Worm (Caenorhabditis elegans) whole organism, L1 larva: ENCODE measurements around the gene K12H6.2.

Source experiments
- C16A3.4 ChIP-seq: fragments of 150-350 bp; optimal IDR thresholded peaks from 2 replicates; lab custom pipeline; 2014; ENCODE audit warnings: missing biosample characterization, missing genetic modification characterization
- C34B4.2 ChIP-seq: sonication (generic microtip); optimal IDR thresholded peaks from 2 replicates; lab custom pipeline; 2017; ENCODE audit warnings: mild to moderate bottlenecking, missing genetic modification characterization, missing compliant biosample characterization
- Y116A8C.19 ChIP-seq: sonication (generic microtip); optimal IDR thresholded peaks from 2 replicates; lab custom pipeline; 2016; ENCODE audit warnings: missing compliant biosample characterization, missing genetic modification characterization, borderline replicate concordance
- aha-1 ChIP-seq: fragments of 150-350 bp; optimal IDR thresholded peaks from 2 replicates; lab custom pipeline; 2014; ENCODE audit warnings: missing biosample characterization, missing genetic modification characterization
- ama-1 ChIP-seq: fragments of 150-350 bp; optimal IDR thresholded peaks from 2 replicates; lab custom pipeline; 2014
- ceh-63 ChIP-seq: fragments of 200-800 bp; sonication (Bioruptor generic); optimal IDR thresholded peaks from 2 replicates; lab custom pipeline; 2018; ENCODE audit warnings: mild to moderate bottlenecking, missing genetic modification characterization, missing compliant biosample characterization
- ceh-90 ChIP-seq: sonication (generic microtip); optimal IDR thresholded peaks from 2 replicates; lab custom pipeline; 2016; ENCODE audit warnings: missing genetic modification characterization, missing compliant biosample characterization
- ces-1 ChIP-seq: fragments of 150-350 bp; optimal IDR thresholded peaks from 2 replicates; lab custom pipeline; 2014; ENCODE audit warnings: missing biosample characterization, missing genetic modification reagents, missing genetic modification characterization
- dpl-1 ChIP-seq, 3 experiments: fragments of 150-350 bp in 2 of 3; sonication (generic microtip) in 1 of 3; optimal IDR thresholded peaks; 2 replicates each; lab custom pipeline; 2014 to 2017; ENCODE audit warnings: missing biosample characterization in 3 of 3, missing genetic modification characterization in 3 of 3, missing genetic modification reagents in 3 of 3
- efl-1 ChIP-seq, 4 experiments: fragments of 150-350 bp; optimal IDR thresholded peaks in 3 of 4; peaks in 1 of 4; 1 replicate in 1 of 4; 2 replicates in 3 of 4; lab custom pipeline; 2014; ENCODE audit warnings: missing biosample characterization in 2 of 4, missing genetic modification characterization in 2 of 4, missing genetic modification reagents in 2 of 4
- elt-3 ChIP-seq, 6 experiments: fragments of 150-350 bp in 1 of 6; sonication (generic microtip); optimal IDR thresholded peaks; 2 replicates each; lab custom pipeline; 2017 to 2018; ENCODE audit warnings: missing biosample characterization in 6 of 6, missing genetic modification characterization in 6 of 6, inconsistent platforms in 1 of 6
- ets-5 ChIP-seq: fragments of 200-800 bp; sonication (Bioruptor generic); IDR thresholded peaks from 2 replicates; pipeline ENCODE4 v1.3.6; 2022; ENCODE audit warnings: missing genetic modification characterization, missing compliant biosample characterization
- fkh-10 ChIP-seq: sonication (generic microtip); optimal IDR thresholded peaks from 2 replicates; lab custom pipeline; 2017; ENCODE audit warnings: missing biosample characterization, missing genetic modification reagents, missing genetic modification characterization
- fkh-4 ChIP-seq: sonication (generic microtip); optimal IDR thresholded peaks from 2 replicates; lab custom pipeline; 2016; ENCODE audit warnings: missing compliant biosample characterization, missing genetic modification characterization, borderline replicate concordance
- grh-1 ChIP-seq: fragments of 200-800 bp; sonication (Bioruptor generic); IDR thresholded peaks from 2 replicates; pipeline ENCODE4 v1.3.6; 2022; ENCODE audit warnings: missing genetic modification reagents, missing genetic modification characterization, missing compliant biosample characterization
- lin-13 ChIP-seq: fragments of 150-350 bp; optimal IDR thresholded peaks from 2 replicates; lab custom pipeline; 2014; ENCODE audit warnings: missing biosample characterization, missing genetic modification reagents, missing genetic modification characterization
- lin-14 ChIP-seq: fragments of 200-800 bp; sonication (Bioruptor generic); optimal IDR thresholded peaks from 2 replicates; lab custom pipeline; 2018; ENCODE audit warnings: mild to moderate bottlenecking, missing genetic modification characterization, moderate library complexity, missing compliant biosample characterization
- lin-35 ChIP-seq, 2 experiments: fragments of 150-350 bp; optimal IDR thresholded peaks; 2 replicates each; lab custom pipeline; 2014; ENCODE audit warnings: missing biosample characterization in 2 of 2, missing genetic modification characterization in 2 of 2, missing genetic modification reagents in 2 of 2
- mdl-1 ChIP-seq, 2 experiments: fragments of 150-350 bp; optimal IDR thresholded peaks; 2 replicates each; lab custom pipeline; 2014 to 2017; ENCODE audit warnings: missing biosample characterization in 2 of 2, missing genetic modification characterization in 2 of 2, inconsistent platforms in 1 of 2
- mep-1 ChIP-seq: fragments of 150-350 bp; optimal IDR thresholded peaks from 2 replicates; lab custom pipeline; 2014; ENCODE audit warnings: missing biosample characterization, missing genetic modification characterization
- nhr-19 ChIP-seq: fragments of 200-800 bp; sonication (Bioruptor generic); conservative IDR thresholded peaks from 2 replicates; pipeline ENCODE4 v1.3.6; 2022; ENCODE audit warnings: missing genetic modification characterization, missing compliant biosample characterization
- nhr-20 ChIP-seq: sonication (generic microtip); optimal IDR thresholded peaks from 2 replicates; lab custom pipeline; 2016; ENCODE audit warnings: mild to moderate bottlenecking, missing genetic modification characterization, missing compliant biosample characterization
- nhr-47 ChIP-seq: sonication (generic microtip); optimal IDR thresholded peaks from 2 replicates; lab custom pipeline; 2016; ENCODE audit warnings: mild to moderate bottlenecking, missing genetic modification characterization, moderate library complexity, missing compliant biosample characterization
- nhr-76 ChIP-seq: sonication (generic microtip); optimal IDR thresholded peaks from 2 replicates; lab custom pipeline; 2017; ENCODE audit warnings: missing biosample characterization, missing genetic modification characterization
- nhr-77 ChIP-seq: fragments of 150-350 bp; optimal IDR thresholded peaks from 2 replicates; lab custom pipeline; 2014; ENCODE audit warnings: missing biosample characterization, missing genetic modification characterization
- nhr-84 ChIP-seq: sonication (generic microtip); optimal IDR thresholded peaks from 2 replicates; lab custom pipeline; 2017; ENCODE audit warnings: missing biosample characterization, missing genetic modification characterization
- nhr-85 ChIP-seq: sonication (generic microtip); peaks from one replicate; lab custom pipeline; 2016; ENCODE audit warnings: missing genetic modification characterization, inconsistent platforms, missing compliant biosample characterization
- nhr-90 ChIP-seq: sonication (generic microtip); optimal IDR thresholded peaks from 2 replicates; lab custom pipeline; 2016; ENCODE audit warnings: mild to moderate bottlenecking, missing genetic modification characterization, missing compliant biosample characterization; ENCODE audit not compliant: poor library complexity
- pag-3 ChIP-seq: sonication (generic microtip); optimal IDR thresholded peaks from 2 replicates; lab custom pipeline; 2017; ENCODE audit warnings: missing genetic modification characterization, mild to moderate bottlenecking, missing compliant biosample characterization, antibody characterized with exemption, borderline replicate concordance; ENCODE audit not compliant: insufficient read depth
- rnt-1 ChIP-seq: sonication (generic microtip); optimal IDR thresholded peaks from 2 replicates; lab custom pipeline; 2016; ENCODE audit warnings: mild to moderate bottlenecking, missing genetic modification characterization, moderate library complexity, missing compliant biosample characterization
- snpc-4 ChIP-seq: fragments of 150-350 bp; optimal IDR thresholded peaks from 2 replicates; lab custom pipeline; 2014; ENCODE audit warnings: missing biosample characterization, missing genetic modification characterization
- snu-23 ChIP-seq: sonication (generic microtip); optimal IDR thresholded peaks from 2 replicates; lab custom pipeline; 2016; ENCODE audit warnings: missing genetic modification characterization, missing compliant biosample characterization
- sptf-1 ChIP-seq: fragments of 150-350 bp; optimal IDR thresholded peaks from 2 replicates; lab custom pipeline; 2014; ENCODE audit warnings: missing biosample characterization, missing genetic modification characterization
- swsn-7 ChIP-seq: sonication (generic microtip); optimal IDR thresholded peaks from 2 replicates; lab custom pipeline; 2016; ENCODE audit warnings: missing genetic modification characterization, missing compliant biosample characterization
- tbx-2 ChIP-seq: sonication (generic microtip); optimal IDR thresholded peaks from 2 replicates; lab custom pipeline; 2016; ENCODE audit warnings: missing genetic modification characterization, missing compliant biosample characterization
- tlp-1 ChIP-seq: fragments of 150-350 bp; optimal IDR thresholded peaks from 2 replicates; lab custom pipeline; 2014; ENCODE audit warnings: missing biosample characterization, missing genetic modification characterization

Gene K12H6.2

ce11 chrII:2800550-2801233 lies 14.7 kb downstream of the K12H6.2 start, which contains the start of gene nhr-119 (continued):
- TF ChIP-seq lin-35 (GFP tag; optimal IDR thresholded peaks at IDR 0.05; lab: Kevin White, UChicago) (peak; percentile 6 to 69), nhr-85 (tag; lab: Kevin White, UChicago) (peak; percentile 98), fkh-10 (no peak), efl-1 (optimal IDR thresholded peaks at IDR 0.05; lab: Kevin White, UChicago) (peak; percentile 61 to 65), efl-1 (GFP tag; optimal IDR thresholded peaks at IDR 0.05 in 1 of 2; lab: Kevin White, UChicago) (peak; percentile 23 to 95), tbx-2 (peak; percentile 77), grh-1 (GFP tag; lab: Robert Waterston, UW) (peak; percentile 71), rnt-1 (tag; lab: Kevin White, UChicago) (peak; percentile 87), ceh-90 (tag; lab: Kevin White, UChicago) (no peak), nhr-90 (peak; percentile 87), nhr-19 (GFP tag; lab: Robert Waterston, UW) (peak; percentile 85), lin-13 (GFP tag; lab: Kevin White, UChicago) (peak; percentile 26), mdl-1 (tag; optimal IDR thresholded peaks at IDR 0.05; lab: Kevin White, UChicago) (peak in 1 of 2 experiments; percentile 71), nhr-77 (tag; lab: Kevin White, UChicago) (peak; percentile 27), ceh-63 (GFP tag; lab: Kevin White, UChicago) (no peak)
- TF ChIP-seq, all 84 proteins: peak for 34

- no peak for TF ChIP-seq efl-1 (optimal IDR thresholded peaks at IDR 0.05; lab: Kevin White, UChicago)
- peak in 1 of 2 experiments; percentile 63 for TF ChIP-seq efl-1 (GFP tag; optimal IDR thresholded peaks at IDR 0.05 in 1 of 2; lab: Kevin White, UChicago)
- TF ChIP-seq fkh-4 (tag; lab: Kevin White, UChicago), result no peak
- no peak for TF ChIP-seq dpl-1 (GFP tag; optimal IDR thresholded peaks at IDR 0.05; lab: Kevin White, UChicago)
- no peak for TF ChIP-seq elt-3 (tag; optimal IDR thresholded peaks at IDR 0.05; lab: Kevin White, UChicago)
- TF ChIP-seq nhr-84 (tag; lab: Kevin White, UChicago), result no peak
These were observed 17.4 kb downstream of the K12H6.2 start for ce11 chrII:2797951-2798350.

- TF ChIP-seq aha-1 (tag; lab: Kevin White, UChicago) (no peak), mep-1 (tag; lab: Kevin White, UChicago) (no peak), sptf-1 (tag; lab: Kevin White, UChicago) (no peak), efl-1 (optimal IDR thresholded peaks at IDR 0.05; lab: Kevin White, UChicago) (no peak), efl-1 (GFP tag; optimal IDR thresholded peaks at IDR 0.05 in 1 of 2; lab: Kevin White, UChicago) (peak in 1 of 2 experiments; percentile 87)
These were observed 18.9 kb downstream of the K12H6.2 start for ce11 chrII:2796431-2796830.

ce11 chrII:2795413-2795812 lies 19.9 kb downstream of the K12H6.2 start:
- TF ChIP-seq snpc-4 (tag; lab: Kevin White, UChicago) (no peak), aha-1 (tag; lab: Kevin White, UChicago) (no peak), lin-14 (GFP tag; lab: Kevin White, UChicago) (no peak), ama-1 (lab: Kevin White, UChicago) (no peak), nhr-76 (tag; lab: Kevin White, UChicago) (no peak)

ce11 chrII:2791693-2792092 lies 23.7 kb downstream of the K12H6.2 start:
- TF ChIP-seq C34B4.2 (tag; lab: Kevin White, UChicago) (no peak), nhr-76 (tag; lab: Kevin White, UChicago) (no peak), nhr-19 (GFP tag; lab: Robert Waterston, UW) (no peak), swsn-7 (tag; lab: Kevin White, UChicago) (no peak), nhr-20 (tag; lab: Kevin White, UChicago) (no peak), C16A3.4 (tag; lab: Kevin White, UChicago) (no peak), nhr-47 (tag; lab: Kevin White, UChicago) (no peak), pag-3 (tag; lab: Kevin White, UChicago) (no peak), dpl-1 (GFP tag; optimal IDR thresholded peaks at IDR 0.05; lab: Kevin White, UChicago) (no peak), ces-1 (GFP tag; lab: Kevin White, UChicago) (no peak), aha-1 (tag; lab: Kevin White, UChicago) (no peak), ets-5 (GFP tag; lab: Robert Waterston, UW) (no peak), snu-23 (GFP tag; lab: Kevin White, UChicago) (no peak), tlp-1 (tag; lab: Kevin White, UChicago) (no peak), Y116A8C.19 (no peak), efl-1 (optimal IDR thresholded peaks at IDR 0.05; lab: Kevin White, UChicago) (no peak), efl-1 (GFP tag; optimal IDR thresholded peaks at IDR 0.05 in 1 of 2; lab: Kevin White, UChicago) (no peak)
- TF ChIP-seq, all 84 proteins: peak for 0
